Fruit fly (Drosophila melanogaster): ENCODE measurements around the gene Acp95EF.

The Acp95EF gene

dm6 chr3R:24259278-24260040, 30.7 kb downstream of the Acp95EF start (continued):
- TF ChIP-seq caup (GFP tag; optimal IDR thresholded peaks at IDR 0.05; ENCODE audit: severe bottlenecking) (peak; percentile 87), CG14050 (GFP tag; IDR thresholded peaks at IDR 0.05) (peak; percentile 75), dmrt11E (tag; optimal IDR thresholded peaks at IDR 0.05) (peak; percentile 87), twi (tag; optimal IDR thresholded peaks at IDR 0.05) (peak; percentile 74), CG17328 (GFP tag; IDR thresholded peaks at IDR 0.05) (peak; percentile 92), H2.0 (GFP tag; IDR thresholded peaks at IDR 0.05) (peak; percentile 84), CG13894 (tag; optimal IDR thresholded peaks at IDR 0.05) (peak; percentile 69), da (GFP tag; optimal IDR thresholded peaks at IDR 0.05) (peak; percentile 59), seq (GFP tag; IDR thresholded peaks at IDR 0.05) (no peak; the same call in 1 of the 2 replicates), crp (GFP tag; optimal IDR thresholded peaks at IDR 0.05) (no peak), CG1529 (GFP tag; optimal IDR thresholded peaks at IDR 0.05) (peak; percentile 77), CG13287 (GFP tag; IDR thresholded peaks at IDR 0.05; ENCODE audit: partially characterized antibody) (0 out of 2 replicates have a peak, but pooled peaks have one; percentile 13), CG33557 (GFP tag; optimal IDR thresholded peaks at IDR 0.05) (peak; percentile 61), CG10462 (GFP tag; optimal IDR thresholded peaks at IDR 0.05) (peak; percentile 52), ac (GFP tag; optimal IDR thresholded peaks at IDR 0.05) (peak; percentile 78), exex (tag; optimal IDR thresholded peaks at IDR 0.05) (peak; percentile 94), HLHmδ (GFP tag; optimal IDR thresholded peaks at IDR 0.05) (peak; percentile 24), Xbp1 (GFP tag; optimal IDR thresholded peaks at IDR 0.05) (peak; percentile 87), CG6175 (GFP tag; IDR thresholded peaks at IDR 0.05) (peak; percentile 68; the same call in 2 of the 3 replicates), grau (tag; optimal IDR thresholded peaks at IDR 0.05) (peak; percentile 90), Bdp1 (GFP tag; optimal IDR thresholded peaks at IDR 0.05) (peak; percentile 73), CG10959 (GFP tag; IDR thresholded peaks at IDR 0.05) (peak; percentile 80), mam (GFP tag; optimal IDR thresholded peaks at IDR 0.05) (peak; percentile 93), slou (GFP tag; optimal IDR thresholded peaks at IDR 0.05) (peak; percentile 30), CG33213 (GFP tag; optimal IDR thresholded peaks at IDR 0.05) (peak; percentile 76), dm (GFP tag; optimal IDR thresholded peaks at IDR 0.05) (peak; percentile 75), CG15269 (tag; optimal IDR thresholded peaks at IDR 0.05) (peak; percentile 91), CG10321 (GFP tag; IDR thresholded peaks at IDR 0.05) (peak; percentile 53; the same call in 1 of the 2 replicates), CG7271 (tag; optimal IDR thresholded peaks at IDR 0.05) (peak; percentile 42), Doc3 (GFP tag; IDR thresholded peaks at IDR 0.05; ENCODE audit: partially characterized antibody) (no peak), CG12942 (GFP tag; optimal IDR thresholded peaks at IDR 0.05) (peak; percentile 82), Ada2b (GFP tag; IDR thresholded peaks at IDR 0.05) (peak; percentile 86), Camta (GFP tag; optimal IDR thresholded peaks at IDR 0.05) (peak; percentile 85), tll (GFP tag; optimal IDR thresholded peaks at IDR 0.05) (peak in 1 of 2 experiments; percentile 82), CG32532 (GFP tag; IDR thresholded peaks at IDR 0.05) (peak; percentile 91), CG2889 (GFP tag; IDR thresholded peaks at IDR 0.05) (peak; percentile 84), CG32772 (GFP tag; IDR thresholded peaks at IDR 0.05) (peak; percentile 89), CG4282 (GFP tag; optimal IDR thresholded peaks at IDR 0.05) (peak; percentile 73), nerfin-2 (GFP tag; IDR thresholded peaks at IDR 0.05; ENCODE audit: partially characterized antibody) (no peak), CG17612 (GFP tag; IDR thresholded peaks at IDR 0.05) (peak; percentile 48; the same call in 1 of the 2 replicates), CG7987 (GFP tag; optimal IDR thresholded peaks at IDR 0.05) (peak; percentile 81), Oli (tag; optimal IDR thresholded peaks at IDR 0.05) (peak; percentile 91), CG2116 (GFP tag; optimal IDR thresholded peaks at IDR 0.05) (peak; percentile 57), CG1832 (GFP tag; optimal IDR thresholded peaks at IDR 0.05) (no peak), vvl (GFP tag; IDR thresholded peaks at IDR 0.05) (peak; percentile 94), eyg (GFP tag; optimal IDR thresholded peaks at IDR 0.05) (peak; percentile 69), usp (GFP tag; optimal IDR thresholded peaks at IDR 0.05) (no peak), mld (GFP tag; IDR thresholded peaks at IDR 0.05; ENCODE audit: partially characterized antibody) (0 out of 3 replicates have a peak, but pooled peaks have one; percentile 39)

Data from whole organism, embryonic.